Worm (Caenorhabditis elegans) whole organism, early embryonic: ENCODE data around the gene F14F3.4.
A peak's percentile ranks its signal among the peaks of the same experiment; 100 is the strongest.

ENCODE experiments used
- B0310.2 ChIP-seq: sonication (generic microtip); optimal IDR thresholded peaks from 2 replicates; lab custom pipeline; 2016; ENCODE audit warnings: mild to moderate bottlenecking, missing genetic modification characterization, missing compliant biosample characterization
- F13C5.2 ChIP-seq: sonication (generic microtip); optimal IDR thresholded peaks from 2 replicates; lab custom pipeline; 2017; ENCODE audit warnings: mild to moderate bottlenecking, missing genetic modification characterization, inconsistent platforms, missing compliant biosample characterization
- aly-1 ChIP-seq: sonication (generic microtip); optimal IDR thresholded peaks from 2 replicates; lab custom pipeline; 2016; ENCODE audit warnings: missing genetic modification characterization, missing compliant biosample characterization
- ama-1 ChIP-seq: fragments of 150-350 bp; optimal IDR thresholded peaks from 2 replicates; lab custom pipeline; 2014
- ceh-13 ChIP-seq: fragments of 200-800 bp; sonication (Bioruptor generic); optimal IDR thresholded peaks from 2 replicates; lab custom pipeline; 2018; ENCODE audit warnings: mild to moderate bottlenecking, missing genetic modification characterization, missing compliant biosample characterization
- ceh-36 ChIP-seq: sonication (generic microtip); optimal IDR thresholded peaks from 2 replicates; lab custom pipeline; 2016; ENCODE audit warnings: missing genetic modification characterization, inconsistent platforms, missing compliant biosample characterization
- ets-7 ChIP-seq: sonication (generic microtip); optimal IDR thresholded peaks from 2 replicates; lab custom pipeline; 2016; ENCODE audit warnings: missing genotype, missing genetic modification characterization, missing compliant biosample characterization
- flt-1 ChIP-seq: fragments of 200-800 bp; sonication (Bioruptor generic); IDR thresholded peaks from 2 replicates; pipeline ENCODE4 v1.3.6; 2022; ENCODE audit warnings: missing genetic modification characterization, missing compliant biosample characterization
- hmbx-1 ChIP-seq: sonication (generic microtip); optimal IDR thresholded peaks from 2 replicates; lab custom pipeline; 2016; ENCODE audit warnings: mild to moderate bottlenecking, missing genetic modification characterization, missing compliant biosample characterization
- hmg-4 ChIP-seq: fragments of 200-800 bp; sonication (Bioruptor generic); optimal IDR thresholded peaks from 2 replicates; lab custom pipeline; 2018; ENCODE audit warnings: mild to moderate bottlenecking, missing genetic modification characterization, missing compliant biosample characterization
- hnd-1 ChIP-seq: sonication (generic microtip); optimal IDR thresholded peaks from 2 replicates; lab custom pipeline; 2016; ENCODE audit warnings: missing genetic modification characterization, missing compliant biosample characterization
- pes-1 ChIP-seq: fragments of 200-800 bp; sonication (Bioruptor generic); IDR thresholded peaks from 2 replicates; pipeline ENCODE4 v1.3.6; 2022; ENCODE audit warnings: missing genetic modification reagents, missing genetic modification characterization, missing compliant biosample characterization
- scrt-1 ChIP-seq: fragments of 200-800 bp; sonication (Bioruptor generic); IDR thresholded peaks from 2 replicates; pipeline ENCODE4 v1.3.6; 2022; ENCODE audit warnings: missing genetic modification characterization, missing compliant biosample characterization
- sea-1 ChIP-seq: fragments of 200-800 bp; sonication (Bioruptor generic); conservative IDR thresholded peaks from 2 replicates; pipeline ENCODE4 v1.3.6; 2022; ENCODE audit warnings: missing genetic modification characterization, missing compliant biosample characterization
- tbx-11 ChIP-seq: fragments of 200-800 bp; sonication (Bioruptor generic); IDR thresholded peaks from 2 replicates; pipeline ENCODE4 v1.3.6; 2022; ENCODE audit warnings: missing genetic modification characterization, missing compliant biosample characterization
- tbx-37 ChIP-seq: fragments of 200-800 bp; sonication (Bioruptor generic); conservative IDR thresholded peaks from 2 replicates; pipeline ENCODE4 v1.3.6; 2022; ENCODE audit warnings: missing genetic modification reagents, missing genetic modification characterization, missing compliant biosample characterization
- tra-4 ChIP-seq: sonication (generic microtip); optimal IDR thresholded peaks from 2 replicates; lab custom pipeline; 2017; ENCODE audit warnings: missing genetic modification characterization, missing compliant biosample characterization

F14F3.4 gene

DNA sequence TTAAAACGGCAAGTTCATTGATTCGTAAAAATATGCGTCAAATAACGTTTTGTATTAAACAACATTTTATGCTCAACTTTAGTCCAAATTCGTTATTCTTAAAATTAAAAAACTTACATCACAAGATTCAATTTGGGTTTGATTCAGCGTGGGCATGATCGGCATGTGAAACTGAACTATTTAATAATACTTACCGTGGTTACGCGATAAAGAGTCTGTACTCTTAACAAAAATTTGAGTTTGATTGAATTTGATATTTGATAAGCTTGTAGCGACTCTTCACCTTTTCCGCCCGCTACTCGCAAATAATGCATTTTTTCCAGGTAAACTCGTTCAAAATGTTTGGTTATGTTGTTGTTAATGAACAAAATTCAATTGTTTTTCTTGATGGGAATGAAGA, 12.2 kb upstream of the F14F3.4 start, which contains the start of gene glo-3:
TSS of gene glo-3 (plus strand) at position 253 of the 400 bp plus-strand sequence.
- TF ChIP-seq tbx-37 (GFP tag; lab: Robert Waterston, UW) (no peak), ama-1 (lab: Kevin White, UChicago) (no peak), ets-7 (no peak), tbx-11 (GFP tag; lab: Robert Waterston, UW) (no peak), F13C5.2 (tag; lab: Kevin White, UChicago) (no peak), pes-1 (GFP tag; lab: Robert Waterston, UW) (no peak), ceh-36 (tag; lab: Kevin White, UChicago) (no peak), tra-4 (no peak), hmg-4 (no peak), hnd-1 (tag; lab: Kevin White, UChicago) (no peak), sea-1 (GFP tag; lab: Robert Waterston, UW) (no peak), aly-1 (tag; lab: Kevin White, UChicago) (no peak), hmbx-1 (no peak), ceh-13 (no peak), scrt-1 (no peak), flt-1 (GFP tag; lab: Robert Waterston, UW) (no peak), B0310.2 (tag; lab: Kevin White, UChicago) (no peak)

ce11 chrX:10532180-10532833, 11.1 kb upstream of the F14F3.4 start:
- TF ChIP-seq ets-7 (no peak), pes-1 (GFP tag; lab: Robert Waterston, UW) (no peak), tra-4 (no peak), hmbx-1 (no peak), sea-1 (GFP tag; lab: Robert Waterston, UW) (no peak), aly-1 (tag; lab: Kevin White, UChicago) (no peak), ceh-36 (tag; lab: Kevin White, UChicago) (no peak), scrt-1 (no peak), F13C5.2 (tag; lab: Kevin White, UChicago) (no peak), tbx-37 (GFP tag; lab: Robert Waterston, UW) (no peak), ceh-13 (no peak), tbx-11 (GFP tag; lab: Robert Waterston, UW) (no peak), B0310.2 (tag; lab: Kevin White, UChicago) (no peak), hnd-1 (tag; lab: Kevin White, UChicago) (no peak), hmg-4 (no peak), flt-1 (GFP tag; lab: Robert Waterston, UW) (no peak), ama-1 (lab: Kevin White, UChicago) (no peak)

DNA sequence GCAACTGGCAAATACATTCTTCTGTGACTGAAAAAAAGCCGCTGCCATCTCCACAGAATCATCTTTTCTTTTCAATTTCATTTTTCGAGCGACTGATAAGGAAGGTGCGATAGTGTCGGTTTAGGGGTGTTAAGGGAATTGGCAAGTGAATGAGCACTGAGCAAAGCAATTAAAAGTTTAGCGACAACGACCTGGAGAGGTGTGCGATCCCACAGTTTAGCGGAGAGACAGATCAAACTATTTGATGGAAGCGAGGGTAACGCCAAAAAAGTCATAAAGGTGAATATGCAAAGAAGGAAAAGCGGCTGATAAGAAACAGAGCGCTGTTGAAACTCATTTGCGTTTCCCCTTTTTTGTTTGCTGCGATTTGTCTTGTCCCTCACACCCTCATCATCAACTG, 7.8 kb upstream of the F14F3.4 start, which contains the start of the genes F14F3.5 and slcf-1:
TSS of gene F14F3.5 (minus strand) at position 234 of the 400 bp plus-strand sequence.
TSS of gene slcf-1 (plus strand) at position 302 of the 400 bp plus-strand sequence.
- TF ChIP-seq B0310.2 (tag; lab: Kevin White, UChicago), result no peak
- TF ChIP-seq tra-4, result no peak
- no peak for TF ChIP-seq ceh-36 (tag; lab: Kevin White, UChicago)
- no peak for TF ChIP-seq hnd-1 (tag; lab: Kevin White, UChicago)
- TF ChIP-seq scrt-1, result no peak
- TF ChIP-seq F13C5.2 (tag; lab: Kevin White, UChicago), result no peak
- TF ChIP-seq ets-7, result no peak
- TF ChIP-seq pes-1 (GFP tag; lab: Robert Waterston, UW), result no peak
- no peak for TF ChIP-seq ceh-13
- no peak for TF ChIP-seq hmbx-1
- no peak for TF ChIP-seq tbx-37 (GFP tag; lab: Robert Waterston, UW)
- TF ChIP-seq tbx-11 (GFP tag; lab: Robert Waterston, UW), result no peak
- no peak for TF ChIP-seq ama-1 (lab: Kevin White, UChicago)

ce11 chrX:10527414-10527813, 6.2 kb upstream of the F14F3.4 start:
- TF ChIP-seq sea-1 (GFP tag; lab: Robert Waterston, UW) (no peak), aly-1 (tag; lab: Kevin White, UChicago) (no peak), ama-1 (lab: Kevin White, UChicago) (no peak), flt-1 (GFP tag; lab: Robert Waterston, UW) (no peak), scrt-1 (no peak), hmbx-1 (no peak), tbx-37 (GFP tag; lab: Robert Waterston, UW) (no peak), hnd-1 (tag; lab: Kevin White, UChicago) (no peak), hmg-4 (no peak), tbx-11 (GFP tag; lab: Robert Waterston, UW) (no peak), ceh-36 (tag; lab: Kevin White, UChicago) (no peak), ceh-13 (no peak), F13C5.2 (tag; lab: Kevin White, UChicago) (no peak), ets-7 (no peak), tra-4 (no peak), B0310.2 (tag; lab: Kevin White, UChicago) (no peak), pes-1 (GFP tag; lab: Robert Waterston, UW) (no peak)

ce11 chrX:10524483-10524948, 3.3 kb upstream of the F14F3.4 start, which contains the start of the genes mboa-7 and git-1:
mboa-7 (minus strand) TSS chrX:10524565.
git-1 (plus strand) TSS chrX:10524898.
- TF ChIP-seq hmbx-1, result no peak
- TF ChIP-seq scrt-1, result 0 out of 2 replicates have a peak, but pooled peaks have one; percentile 34
- no peak for TF ChIP-seq ceh-13
- TF ChIP-seq tbx-37 (GFP tag; lab: Robert Waterston, UW), result no peak
- TF ChIP-seq ceh-36 (tag; lab: Kevin White, UChicago), result no peak
- no peak for TF ChIP-seq tra-4
- peak; percentile 49 for TF ChIP-seq hmg-4
- TF ChIP-seq flt-1 (GFP tag; lab: Robert Waterston, UW), result no peak; the same call in 1 of the 2 replicates
- no peak for TF ChIP-seq ama-1 (lab: Kevin White, UChicago)
- TF ChIP-seq aly-1 (tag; lab: Kevin White, UChicago), result no peak
- 0 out of 2 replicates have a peak, but pooled peaks have one; percentile 19 for TF ChIP-seq tbx-11 (GFP tag; lab: Robert Waterston, UW)
- no peak for TF ChIP-seq pes-1 (GFP tag; lab: Robert Waterston, UW)
- no peak for TF ChIP-seq B0310.2 (tag; lab: Kevin White, UChicago)
- no peak for TF ChIP-seq ets-7
- TF ChIP-seq sea-1 (GFP tag; lab: Robert Waterston, UW), result no peak
- no peak for TF ChIP-seq hnd-1 (tag; lab: Kevin White, UChicago)
- TF ChIP-seq F13C5.2 (tag; lab: Kevin White, UChicago), result peak; percentile 45

- TF ChIP-seq ceh-36 (tag; lab: Kevin White, UChicago), result no peak
- TF ChIP-seq pes-1 (GFP tag; lab: Robert Waterston, UW), result no peak
- TF ChIP-seq tbx-11 (GFP tag; lab: Robert Waterston, UW), result no peak
- no peak for TF ChIP-seq ets-7
Measured at ce11 chrX:10520185-10520584, 1.0 kb downstream of the F14F3.4 start.
